Worm (Caenorhabditis elegans) whole organism, young adult: ENCODE results near the gene acs-17.

Experiments
- B0019.2 ChIP-seq: fragments of 200-800 bp; sonication (Bioruptor generic); conservative IDR thresholded peaks from 2 replicates; pipeline ENCODE4 v1.3.6; 2022; ENCODE audit warnings: missing genetic modification reagents, missing genetic modification characterization, missing compliant biosample characterization
- B0035.1 ChIP-seq: sonication (generic microtip); optimal IDR thresholded peaks from 2 replicates; lab custom pipeline; 2016; ENCODE audit warnings: missing genetic modification characterization, mild to moderate bottlenecking, missing compliant biosample characterization, missing genotype, missing genetic modification reagents
- C06A6.2 ChIP-seq: fragments of 200-800 bp; sonication (Bioruptor generic); conservative IDR thresholded peaks from 2 replicates; pipeline ENCODE4 v1.3.6; 2022; ENCODE audit warnings: missing genetic modification characterization, missing compliant biosample characterization
- F10E7.11 ChIP-seq: sonication (generic microtip); optimal IDR thresholded peaks from 2 replicates; lab custom pipeline; 2017; ENCODE audit warnings: mild to moderate bottlenecking, missing genetic modification characterization, moderate library complexity, missing compliant biosample characterization
- F33H1.4 ChIP-seq: fragments of 200-800 bp; sonication (Bioruptor generic); IDR thresholded peaks from 2 replicates; pipeline ENCODE4 v1.3.6; 2022; ENCODE audit warnings: missing genetic modification reagents, missing genetic modification characterization, missing compliant biosample characterization
- F52B5.7 ChIP-seq: sonication (generic microtip); optimal IDR thresholded peaks from 2 replicates; lab custom pipeline; 2016; ENCODE audit warnings: mild to moderate bottlenecking, missing genetic modification characterization, missing compliant biosample characterization
- K11D2.4 ChIP-seq: fragments of 200-800 bp; sonication (Bioruptor generic); IDR thresholded peaks from 2 replicates; pipeline ENCODE4 v1.3.6; 2022; ENCODE audit warnings: missing genetic modification reagents, missing genetic modification characterization, missing compliant biosample characterization
- Y56A3A.18 ChIP-seq: fragments of 200-800 bp; sonication (Bioruptor generic); IDR thresholded peaks from 2 replicates; pipeline ENCODE4 v1.3.6; 2022; ENCODE audit warnings: missing genetic modification reagents, missing genetic modification characterization, missing compliant biosample characterization
- Y67H2A.10 ChIP-seq: fragments of 200-800 bp; sonication (Bioruptor generic); conservative IDR thresholded peaks from 2 replicates; pipeline ENCODE4 v1.3.6; 2022; ENCODE audit warnings: missing genetic modification reagents, missing genetic modification characterization, missing compliant biosample characterization
- Y79H2A.3 ChIP-seq: fragments of 200-800 bp; sonication (Bioruptor generic); conservative IDR thresholded peaks from 2 replicates; pipeline ENCODE4 v1.3.6; 2022; ENCODE audit warnings: missing genetic modification reagents, missing genetic modification characterization, missing compliant biosample characterization
- ZK185.1 ChIP-seq: sonication (generic microtip); optimal IDR thresholded peaks from 2 replicates; lab custom pipeline; 2016; ENCODE audit warnings: mild to moderate bottlenecking, missing genetic modification characterization, missing compliant biosample characterization; ENCODE audit not compliant: poor library complexity, severe bottlenecking
- ama-1 ChIP-seq, 3 experiments: fragments of 150-350 bp in 1 of 3; sonication (generic microtip) in 2 of 3; optimal IDR thresholded peaks; 2 replicates each; lab custom pipeline; 2014 to 2018; ENCODE audit warnings: missing biosample characterization in 2 of 3, missing genetic modification characterization in 2 of 3, missing genetic modification reagents in 2 of 3
- aptf-3 ChIP-seq: fragments of 200-800 bp; sonication (Bioruptor generic); IDR thresholded peaks from 2 replicates; pipeline ENCODE4 v1.3.6; 2022; ENCODE audit warnings: missing genetic modification characterization, missing compliant biosample characterization
- atf-7 ChIP-seq: sonication (generic microtip); optimal IDR thresholded peaks from 2 replicates; lab custom pipeline; 2017; ENCODE audit warnings: mild to moderate bottlenecking, missing genetic modification characterization, missing compliant biosample characterization
- ceh-100 ChIP-seq: fragments of 200-800 bp; sonication (Bioruptor generic); IDR thresholded peaks from 2 replicates; pipeline ENCODE4 v1.3.6; 2022; ENCODE audit warnings: missing genetic modification reagents, missing genetic modification characterization, missing compliant biosample characterization
- chd-7 ChIP-seq: sonication (generic microtip); optimal IDR thresholded peaks from 2 replicates; lab custom pipeline; 2016; ENCODE audit warnings: mild to moderate bottlenecking, missing genetic modification characterization, moderate library complexity, missing compliant biosample characterization
- dox-1 ChIP-seq: fragments of 200-800 bp; sonication (Bioruptor generic); IDR thresholded peaks from 2 replicates; pipeline ENCODE4 v1.3.6; 2022; ENCODE audit warnings: missing genetic modification reagents, missing genetic modification characterization, missing compliant biosample characterization
- egrh-3 ChIP-seq: fragments of 200-800 bp; sonication (Bioruptor generic); IDR thresholded peaks from 2 replicates; pipeline ENCODE4 v1.3.6; 2022; ENCODE audit warnings: missing genetic modification reagents, missing genetic modification characterization, missing compliant biosample characterization
- madf-3 ChIP-seq: fragments of 200-800 bp; sonication (Bioruptor generic); IDR thresholded peaks from 2 replicates; pipeline ENCODE4 v1.3.6; 2022; ENCODE audit warnings: missing genetic modification reagents, missing genetic modification characterization, missing compliant biosample characterization
- mel-28 ChIP-seq: sonication (generic microtip); optimal IDR thresholded peaks from 2 replicates; lab custom pipeline; 2016; ENCODE audit warnings: borderline replicate concordance, mild to moderate bottlenecking, missing genetic modification characterization, missing compliant biosample characterization
- nfya-2 ChIP-seq: fragments of 200-800 bp; sonication (Bioruptor generic); IDR thresholded peaks from 2 replicates; pipeline ENCODE4 v1.3.6; 2022; ENCODE audit warnings: missing genetic modification reagents, missing genetic modification characterization, missing compliant biosample characterization
- nhr-80 ChIP-seq: sonication (generic microtip); optimal IDR thresholded peaks from 2 replicates; lab custom pipeline; 2016; ENCODE audit warnings: missing genetic modification characterization, missing compliant biosample characterization
- rec-8 ChIP-seq, 2 experiments: sonication (generic microtip); optimal IDR thresholded peaks; 2 replicates each; lab custom pipeline; 2016; ENCODE audit warnings: mild to moderate bottlenecking in 2 of 2, missing genetic modification characterization in 2 of 2, missing genetic modification reagents in 2 of 2, missing genotype in 2 of 2, missing biosample characterization in 1 of 2, missing compliant biosample characterization in 1 of 2, moderate library complexity in 1 of 2
- snpc-4 ChIP-seq, 5 experiments: fragments of 150-350 bp in 1 of 5; sonication (generic microtip) in 4 of 5; optimal IDR thresholded peaks; 2 replicates each; lab custom pipeline; 2014 to 2018; ENCODE audit warnings: missing genetic modification characterization in 5 of 5, missing biosample characterization in 3 of 5, antibody characterized with exemption in 2 of 5, mild to moderate bottlenecking in 2 of 5, missing compliant biosample characterization in 2 of 5, missing genotype in 2 of 5, moderate library complexity in 2 of 5, missing genetic modification reagents in 1 of 5
- sptf-2 ChIP-seq: fragments of 200-800 bp; sonication (Bioruptor generic); optimal IDR thresholded peaks from 2 replicates; lab custom pipeline; 2018; ENCODE audit warnings: mild to moderate bottlenecking, missing genetic modification characterization, missing compliant biosample characterization
- tbp1 ChIP-seq: fragments of 200-800 bp; sonication (Bioruptor generic); optimal IDR thresholded peaks from 2 replicates; lab custom pipeline; 2018; ENCODE audit warnings: mild to moderate bottlenecking, missing genetic modification characterization, missing compliant biosample characterization
- unc-62 ChIP-seq: fragments of 150-350 bp; optimal IDR thresholded peaks from 2 replicates; lab custom pipeline; 2014; ENCODE audit warnings: missing biosample characterization, missing genetic modification reagents, missing genetic modification characterization
- xnd-1 ChIP-seq: sonication (generic microtip); optimal IDR thresholded peaks from 2 replicates; lab custom pipeline; 2016; ENCODE audit warnings: missing genotype, missing genetic modification reagents, missing genetic modification characterization, missing compliant biosample characterization
- zfh-2 ChIP-seq: fragments of 200-800 bp; sonication (Bioruptor generic); conservative IDR thresholded peaks from 2 replicates; pipeline ENCODE4 v1.3.6; 2022; ENCODE audit warnings: missing genetic modification reagents, missing genetic modification characterization, missing compliant biosample characterization

The acs-17 gene

ce11 chrX:5903896-5904295 is 40.4 kb downstream of the acs-17 start:
- TF ChIP-seq nfya-2 (GFP tag; lab: Robert Waterston, UW) = no peak
- TF ChIP-seq tbp1 (GFP tag; lab: Kevin White, UChicago) = no peak
- no peak for TF ChIP-seq ZK185.1 (tag; lab: Kevin White, UChicago)
- no peak for TF ChIP-seq xnd-1 (tag; lab: Kevin White, UChicago)
- TF ChIP-seq F33H1.4 (GFP tag; lab: Robert Waterston, UW) = no peak
- TF ChIP-seq unc-62 (GFP tag; lab: Kevin White, UChicago) = no peak
- TF ChIP-seq Y67H2A.10 (GFP tag; lab: Robert Waterston, UW) = no peak
- no peak for TF ChIP-seq K11D2.4
- TF ChIP-seq C06A6.2 = no peak
- no peak for TF ChIP-seq madf-3 (GFP tag; lab: Robert Waterston, UW)

DNA sequence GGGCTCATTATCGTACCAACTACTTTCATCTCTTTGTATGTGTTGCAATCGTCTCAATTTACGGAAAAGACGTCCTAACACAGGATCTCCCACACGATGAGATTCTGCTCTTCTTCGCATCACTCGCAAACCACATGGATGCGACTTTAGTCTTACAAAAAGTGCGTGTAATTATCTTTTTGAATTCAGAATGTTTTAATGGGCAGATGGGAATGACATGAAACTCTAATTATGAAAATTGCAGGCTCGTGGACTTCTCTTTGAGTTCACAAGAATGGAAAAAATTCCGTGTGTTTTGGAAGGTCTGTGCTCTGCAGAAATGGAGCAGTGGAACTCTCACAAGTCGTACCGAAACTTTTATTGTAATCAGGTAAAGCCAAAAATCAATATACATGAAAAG is 42.8 kb downstream of the acs-17 start:
- TF ChIP-seq B0035.1 (tag; lab: Kevin White, UChicago) (no peak), rec-8 (tag; optimal IDR thresholded peaks at IDR 0.05; lab: Kevin White, UChicago) (no peak), sptf-2 (GFP tag; lab: Kevin White, UChicago) (no peak), ama-1 (optimal IDR thresholded peaks at IDR 0.05; lab: Kevin White, UChicago) (no peak), ama-1 (GFP tag; optimal IDR thresholded peaks at IDR 0.05; lab: Kevin White, UChicago) (no peak), dox-1 (GFP tag; lab: Robert Waterston, UW) (no peak)

ce11 chrX:5897038-5897437 is 47.3 kb downstream of the acs-17 start, which contains the start of gene tbc-16:
tbc-16 (plus strand) TSS chrX:5897338.
- no peak for TF ChIP-seq aptf-3 (GFP tag; lab: Robert Waterston, UW)
- TF ChIP-seq atf-7 (tag; lab: Kevin White, UChicago) = no peak
- TF ChIP-seq B0019.2 = no peak
- TF ChIP-seq Y56A3A.18 (GFP tag; lab: Robert Waterston, UW) = no peak
- TF ChIP-seq Y79H2A.3 = no peak
- TF ChIP-seq ceh-100 (GFP tag; lab: Robert Waterston, UW) = no peak
- TF ChIP-seq xnd-1 (tag; lab: Kevin White, UChicago) = no peak
- no peak for TF ChIP-seq F52B5.7 (tag; lab: Kevin White, UChicago)
- no peak for TF ChIP-seq snpc-4 (GFP tag; optimal IDR thresholded peaks at IDR 0.05; lab: Kevin White, UChicago)
- no peak for TF ChIP-seq snpc-4 (tag; optimal IDR thresholded peaks at IDR 0.05; lab: Kevin White, UChicago)
- TF ChIP-seq nhr-80 (tag; lab: Kevin White, UChicago) = no peak
- TF ChIP-seq F10E7.11 (tag; lab: Kevin White, UChicago) = no peak
- no peak for TF ChIP-seq chd-7
- no peak for TF ChIP-seq egrh-3 (GFP tag; lab: Robert Waterston, UW)

DNA sequence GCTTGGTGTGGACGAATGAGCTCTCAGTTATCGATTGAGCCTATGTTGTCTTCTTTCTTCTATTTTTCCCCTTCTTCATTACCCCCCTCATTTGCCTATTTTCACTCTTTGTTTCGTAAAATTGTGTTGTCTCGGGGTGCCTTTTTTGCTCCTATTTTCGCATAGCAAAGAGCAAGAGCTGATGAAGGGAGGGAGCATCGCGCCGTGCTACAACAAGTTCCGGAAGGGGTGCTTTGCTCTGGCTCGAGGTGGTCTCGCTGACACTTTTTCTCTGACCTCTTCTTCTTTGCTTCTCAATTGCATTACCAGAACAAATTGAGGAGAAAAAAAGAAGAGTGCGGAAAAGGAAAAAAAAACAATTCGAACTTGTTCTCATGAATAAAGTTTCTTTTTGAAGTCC is 48.3 kb downstream of the acs-17 start:
- TF ChIP-seq nhr-80 (tag; lab: Kevin White, UChicago) (no peak), zfh-2 (GFP tag; lab: Robert Waterston, UW) (peak; percentile 70)

DNA sequence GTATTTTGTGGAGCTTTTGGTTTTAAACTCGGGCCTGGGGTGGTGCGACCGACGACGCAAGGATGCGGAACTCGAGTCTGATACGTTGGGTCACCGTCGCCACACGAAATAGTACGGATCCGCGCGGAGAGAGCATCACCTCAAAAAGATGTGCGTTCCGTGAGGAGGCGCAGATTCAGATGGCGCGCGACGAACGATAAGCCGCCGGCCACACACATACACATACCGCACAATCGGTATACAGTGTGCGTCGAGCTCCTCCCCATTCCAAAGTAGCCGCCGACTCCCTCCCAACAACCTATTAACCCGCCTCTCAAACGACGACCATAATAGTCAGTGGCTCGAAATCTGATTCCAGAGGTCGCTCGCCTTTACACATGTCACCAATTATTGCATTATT is 54.2 kb downstream of the acs-17 start, which contains the start of gene F49E10.2:
Gene F49E10.2 (plus strand): TSS at position 301 of the 400 bp plus-strand sequence.
- TF ChIP-seq zfh-2 (GFP tag; lab: Robert Waterston, UW) (peak; percentile 71), mel-28 (no peak)
